Fruit fly (Drosophila melanogaster) whole organism: ENCODE measurements around the gene CG17211.

Experiments used
- CG8478 ChIP-seq: fragments of >200 bp; optimal IDR thresholded peaks from 2 replicates; lab custom pipeline; 2018; ENCODE audit warnings: inconsistent platforms
- psq ChIP-seq: fragments of >200 bp; optimal IDR thresholded peaks from 2 replicates; lab custom pipeline; 2017

DNA sequence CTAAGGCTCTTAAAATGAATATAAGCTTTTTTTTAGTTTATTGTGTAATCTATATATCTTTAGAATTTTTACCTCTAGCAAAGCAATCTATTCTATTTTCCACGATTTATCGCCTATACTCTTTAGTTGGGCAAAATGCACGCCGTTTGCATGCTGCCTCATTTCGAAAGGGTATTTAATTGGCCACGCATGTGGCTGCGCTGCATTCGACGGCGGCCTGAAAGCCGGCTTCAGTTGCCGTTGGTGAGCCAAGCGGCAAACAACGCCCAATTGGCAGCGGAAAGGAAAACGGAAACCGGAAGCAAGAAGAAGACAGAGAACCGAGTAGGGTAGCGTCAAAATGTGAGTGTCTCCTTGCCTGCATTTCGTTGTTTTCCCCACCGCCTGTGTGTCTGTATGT is 38.3 kb upstream of the CG17211 start, which contains the start of gene CG14947:
- TF ChIP-seq psq (lab: Kevin White, UChicago) = no peak
- TF ChIP-seq CG8478 (lab: Kevin White, UChicago) = no peak
